Worm (Caenorhabditis elegans) whole organism, L3 larva: ENCODE results near the gene tmed-1.

ENCODE experiments used
- aly-2 ChIP-seq: fragments of 150-350 bp; optimal IDR thresholded peaks from 2 replicates; lab custom pipeline; 2014; ENCODE audit warnings: missing biosample characterization, missing genetic modification characterization
- ama-1 ChIP-seq: fragments of 150-350 bp; optimal IDR thresholded peaks from 2 replicates; lab custom pipeline; 2018
- ceh-16 ChIP-seq: sonication (generic microtip); optimal IDR thresholded peaks from 2 replicates; lab custom pipeline; 2017; ENCODE audit warnings: missing biosample characterization, missing genetic modification characterization
- ceh-82 ChIP-seq: fragments of 150-350 bp; optimal IDR thresholded peaks from 2 replicates; lab custom pipeline; 2014; ENCODE audit warnings: missing biosample characterization, missing genetic modification characterization
- ceh-9 ChIP-seq: sonication (generic microtip); optimal IDR thresholded peaks from 2 replicates; lab custom pipeline; 2018; ENCODE audit warnings: missing biosample characterization, missing genetic modification characterization
- egl-27 ChIP-seq: sonication (generic microtip); optimal IDR thresholded peaks from 4 replicates; lab custom pipeline; 2017; ENCODE audit warnings: missing biosample characterization, missing genetic modification reagents, missing genetic modification characterization
- egl-5 ChIP-seq: fragments of 150-350 bp; optimal IDR thresholded peaks from 2 replicates; lab custom pipeline; 2017; ENCODE audit warnings: missing biosample characterization, missing genetic modification reagents, missing genetic modification characterization, inconsistent platforms
- elt-1 ChIP-seq: fragments of 150-350 bp; optimal IDR thresholded peaks from 2 replicates; lab custom pipeline; 2014; ENCODE audit warnings: missing biosample characterization, missing genetic modification characterization
- elt-2 ChIP-seq: sonication (generic microtip); optimal IDR thresholded peaks from 2 replicates; lab custom pipeline; 2016; ENCODE audit warnings: missing genetic modification reagents, mild to moderate bottlenecking, missing genetic modification characterization, missing compliant biosample characterization
- elt-3 ChIP-seq, 3 experiments: fragments of 150-350 bp in 1 of 3; sonication (generic microtip) in 2 of 3; optimal IDR thresholded peaks; 2 replicates in 2 of 3; 4 replicates in 1 of 3; lab custom pipeline; 2014 to 2017; ENCODE audit warnings: missing biosample characterization in 3 of 3, missing genetic modification characterization in 3 of 3
- eor-1 ChIP-seq, 2 experiments: fragments of 150-350 bp; optimal IDR thresholded peaks; 2 replicates each; lab custom pipeline; 2014 to 2018; ENCODE audit warnings: missing biosample characterization in 2 of 2, missing genetic modification characterization in 2 of 2
- fkh-10 ChIP-seq: sonication (generic microtip); optimal IDR thresholded peaks from 2 replicates; lab custom pipeline; 2017; ENCODE audit warnings: missing biosample characterization, missing genetic modification reagents, missing genetic modification characterization
- fkh-2 ChIP-seq: fragments of 150-350 bp; optimal IDR thresholded peaks from 2 replicates; lab custom pipeline; 2014; ENCODE audit warnings: missing biosample characterization, missing genetic modification reagents, missing genetic modification characterization
- fos-1 ChIP-seq: fragments of 150-350 bp; optimal IDR thresholded peaks from 2 replicates; lab custom pipeline; 2014; ENCODE audit warnings: missing biosample characterization, missing genetic modification characterization
- jun-1 ChIP-seq: fragments of 150-350 bp; optimal IDR thresholded peaks from 2 replicates; lab custom pipeline; 2014; ENCODE audit warnings: missing biosample characterization, missing genetic modification reagents, missing genetic modification characterization
- lsy-12 ChIP-seq: sonication (generic microtip); optimal IDR thresholded peaks from 2 replicates; lab custom pipeline; 2016; ENCODE audit warnings: mild to moderate bottlenecking, missing genetic modification characterization, missing compliant biosample characterization
- mdl-1 ChIP-seq: fragments of 150-350 bp; optimal IDR thresholded peaks from 2 replicates; lab custom pipeline; 2014; ENCODE audit warnings: missing biosample characterization, missing genetic modification characterization
- mml-1 ChIP-seq: fragments of 150-350 bp; sonication (generic microtip); optimal IDR thresholded peaks from 3 replicates; lab custom pipeline; 2014; ENCODE audit warnings: missing biosample characterization, missing genetic modification characterization
- nhr-12 ChIP-seq: fragments of 150-350 bp; optimal IDR thresholded peaks from 2 replicates; lab custom pipeline; 2014; ENCODE audit warnings: missing biosample characterization, missing genetic modification characterization
- nhr-237 ChIP-seq: fragments of 150-350 bp; optimal IDR thresholded peaks from 2 replicates; lab custom pipeline; 2014; ENCODE audit warnings: missing biosample characterization, missing genetic modification characterization
- nhr-25 ChIP-seq: sonication (generic microtip); optimal IDR thresholded peaks from 2 replicates; lab custom pipeline; 2017; ENCODE audit warnings: missing biosample characterization, missing genetic modification characterization
- nhr-28 ChIP-seq: fragments of 150-350 bp; optimal IDR thresholded peaks from 2 replicates; lab custom pipeline; 2014; ENCODE audit warnings: missing biosample characterization, missing genetic modification characterization
- nhr-43 ChIP-seq: sonication (generic microtip); optimal IDR thresholded peaks from 2 replicates; lab custom pipeline; 2016; ENCODE audit warnings: mild to moderate bottlenecking, missing genetic modification characterization, missing compliant biosample characterization; ENCODE audit not compliant: poor library complexity, severe bottlenecking
- nhr-67 ChIP-seq: fragments of 150-350 bp; optimal IDR thresholded peaks from 2 replicates; lab custom pipeline; 2014; ENCODE audit warnings: missing biosample characterization, missing genetic modification characterization
- nhr-76 ChIP-seq: fragments of 150-350 bp; sonication (generic microtip); optimal IDR thresholded peaks from 5 replicates; lab custom pipeline; 2014; ENCODE audit warnings: missing biosample characterization, missing genetic modification characterization
- nhr-77 ChIP-seq: fragments of 150-350 bp; optimal IDR thresholded peaks from 2 replicates; lab custom pipeline; 2014; ENCODE audit warnings: missing biosample characterization, missing genetic modification characterization
- pha-4 ChIP-seq: fragments of 150-350 bp; optimal IDR thresholded peaks from 2 replicates; lab custom pipeline; 2014; ENCODE audit warnings: missing biosample characterization, missing genetic modification reagents, missing genetic modification characterization
- pqm-1 ChIP-seq: fragments of 150-350 bp; optimal IDR thresholded peaks from 2 replicates; lab custom pipeline; 2017; ENCODE audit warnings: missing biosample characterization, missing genetic modification characterization, inconsistent platforms
- sea-2 ChIP-seq: fragments of 150-350 bp; sonication (generic microtip); optimal IDR thresholded peaks from 4 replicates; lab custom pipeline; 2014; ENCODE audit warnings: missing biosample characterization, missing genetic modification reagents, missing genetic modification characterization
- skn-1 ChIP-seq: fragments of 150-350 bp; optimal IDR thresholded peaks from 2 replicates; lab custom pipeline; 2014; ENCODE audit warnings: missing biosample characterization, missing genetic modification characterization
- snpc-4 ChIP-seq: fragments of 150-350 bp; optimal IDR thresholded peaks from 2 replicates; lab custom pipeline; 2014; ENCODE audit warnings: missing biosample characterization, missing genetic modification characterization
- tbx-2 ChIP-seq: sonication (generic microtip); optimal IDR thresholded peaks from 2 replicates; lab custom pipeline; 2016; ENCODE audit warnings: mild to moderate bottlenecking, missing genetic modification characterization, missing compliant biosample characterization
- unc-39 ChIP-seq: sonication (generic microtip); optimal IDR thresholded peaks from 4 replicates; lab custom pipeline; 2017; ENCODE audit warnings: missing biosample characterization, missing genetic modification characterization
- unc-62 ChIP-seq: fragments of 150-350 bp; sonication (generic microtip); optimal IDR thresholded peaks from 4 replicates; lab custom pipeline; 2014; ENCODE audit warnings: missing biosample characterization, missing genetic modification reagents, missing genetic modification characterization
- ztf-11 ChIP-seq: fragments of 150-350 bp; optimal IDR thresholded peaks from 2 replicates; lab custom pipeline; 2014; ENCODE audit warnings: missing biosample characterization, missing genetic modification characterization
- ztf-4 ChIP-seq: fragments of 150-350 bp; optimal IDR thresholded peaks from 2 replicates; lab custom pipeline; 2014; ENCODE audit warnings: missing biosample characterization, missing genetic modification characterization

The tmed-1 gene

DNA sequence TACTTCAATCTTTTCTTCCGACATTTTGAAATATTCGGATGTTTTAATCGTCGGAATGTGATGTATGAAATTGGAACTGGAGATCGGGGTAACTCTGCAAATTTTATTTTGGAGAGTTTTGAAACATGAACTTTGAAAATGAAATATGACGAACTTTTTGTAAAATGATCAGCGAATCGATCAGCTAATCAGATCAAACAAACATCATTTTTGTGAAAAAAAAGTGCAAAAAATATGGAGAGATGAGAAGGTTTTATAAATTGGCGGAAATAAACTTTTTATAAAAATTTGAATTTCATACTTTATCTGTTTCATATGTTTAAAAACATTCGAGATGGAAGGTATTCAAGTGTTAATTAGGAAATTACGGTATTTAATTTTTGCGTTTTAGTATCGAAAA is 33.5 kb upstream of the tmed-1 start, which contains the start of gene dlc-2:
Gene dlc-2, minus strand, starts transcription at position 101 of the 400 bp plus-strand sequence.
- TF ChIP-seq nhr-43 (tag; lab: Kevin White, UChicago), result no peak
- TF ChIP-seq elt-2 (tag; lab: Kevin White, UChicago), result no peak
- no peak for TF ChIP-seq egl-5 (tag; lab: Kevin White, UChicago)
- no peak for TF ChIP-seq sea-2 (GFP tag; lab: Kevin White, UChicago)
- no peak for TF ChIP-seq mdl-1 (tag; lab: Kevin White, UChicago)
- no peak for TF ChIP-seq nhr-76 (tag; lab: Kevin White, UChicago)
- TF ChIP-seq pqm-1 (tag; lab: Kevin White, UChicago), result no peak
- TF ChIP-seq skn-1, result no peak
- TF ChIP-seq jun-1 (tag; lab: Kevin White, UChicago), result no peak
- TF ChIP-seq ceh-82, result no peak
- TF ChIP-seq pha-4 (tag; lab: Kevin White, UChicago), result no peak
- TF ChIP-seq unc-39 (tag; lab: Kevin White, UChicago), result no peak
- no peak for TF ChIP-seq elt-3 (tag; optimal IDR thresholded peaks at IDR 0.05; lab: Kevin White, UChicago)
- TF ChIP-seq fos-1 (tag; lab: Kevin White, UChicago), result no peak
- no peak for TF ChIP-seq mml-1 (tag; lab: Kevin White, UChicago)
- no peak for TF ChIP-seq aly-2 (tag; lab: Kevin White, UChicago)
- TF ChIP-seq unc-62 (GFP tag; lab: Kevin White, UChicago), result no peak
- TF ChIP-seq egl-27, result no peak
- TF ChIP-seq ceh-9 (tag; lab: Kevin White, UChicago), result no peak

DNA sequence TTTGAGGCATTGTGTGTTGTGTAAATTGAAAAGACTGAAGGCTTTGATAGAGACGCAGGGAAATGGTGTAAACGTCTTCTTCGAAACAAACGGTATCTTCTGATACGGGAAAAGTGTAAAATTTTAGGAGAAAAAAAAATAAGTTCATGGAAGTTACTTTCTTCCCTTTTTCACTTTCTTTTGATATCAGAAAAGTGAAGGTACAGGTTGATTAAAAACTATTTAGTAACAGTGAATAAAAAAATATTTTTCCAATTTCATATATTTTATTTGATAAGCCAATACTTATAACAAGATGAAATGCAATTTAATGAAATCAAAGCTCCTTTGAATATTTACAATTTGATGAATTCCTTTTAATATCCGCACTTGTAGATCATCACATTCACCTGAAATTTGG is 32.4 kb upstream of the tmed-1 start, which contains the start of gene col-129:
Gene col-129, minus strand, starts transcription at position 101 of the 400 bp plus-strand sequence.
- TF ChIP-seq egl-5 (tag; lab: Kevin White, UChicago) (no peak), nhr-25 (tag; lab: Kevin White, UChicago) (no peak), ztf-4 (tag; lab: Kevin White, UChicago) (no peak), nhr-28 (tag; lab: Kevin White, UChicago) (no peak), ceh-9 (tag; lab: Kevin White, UChicago) (no peak), skn-1 (no peak), ceh-82 (no peak), tbx-2 (no peak), mml-1 (tag; lab: Kevin White, UChicago) (no peak), unc-39 (tag; lab: Kevin White, UChicago) (no peak), mdl-1 (tag; lab: Kevin White, UChicago) (no peak)

DNA sequence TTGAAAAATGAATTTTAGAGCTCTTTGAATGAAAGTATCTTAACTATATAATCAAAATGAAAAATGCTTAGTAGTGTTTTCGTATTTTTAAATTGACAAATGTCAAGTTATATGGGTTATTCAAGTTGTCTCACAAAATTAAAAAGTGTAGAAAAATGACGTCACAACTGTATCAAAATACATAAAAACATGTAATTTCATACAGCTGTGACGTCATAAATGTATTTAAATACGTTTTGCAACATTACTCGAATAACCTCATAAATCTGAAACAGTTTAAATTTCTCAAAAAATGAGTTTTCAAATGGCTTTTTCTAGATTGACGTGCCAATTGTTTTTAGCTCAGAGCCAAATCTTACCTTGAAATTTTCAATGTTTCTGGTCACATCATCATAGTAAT is 31.8 kb upstream of the tmed-1 start:
- TF ChIP-seq nhr-28 (tag; lab: Kevin White, UChicago) (no peak), ztf-4 (tag; lab: Kevin White, UChicago) (no peak), fkh-10 (GFP tag; lab: Kevin White, UChicago) (no peak), nhr-76 (tag; lab: Kevin White, UChicago) (no peak), sea-2 (GFP tag; lab: Kevin White, UChicago) (no peak), ceh-16 (tag; lab: Kevin White, UChicago) (no peak), eor-1 (tag; optimal IDR thresholded peaks at IDR 0.05; lab: Kevin White, UChicago) (no peak), mml-1 (tag; lab: Kevin White, UChicago) (no peak), snpc-4 (no peak), lsy-12 (tag; lab: Kevin White, UChicago) (no peak), pha-4 (tag; lab: Kevin White, UChicago) (no peak)

DNA sequence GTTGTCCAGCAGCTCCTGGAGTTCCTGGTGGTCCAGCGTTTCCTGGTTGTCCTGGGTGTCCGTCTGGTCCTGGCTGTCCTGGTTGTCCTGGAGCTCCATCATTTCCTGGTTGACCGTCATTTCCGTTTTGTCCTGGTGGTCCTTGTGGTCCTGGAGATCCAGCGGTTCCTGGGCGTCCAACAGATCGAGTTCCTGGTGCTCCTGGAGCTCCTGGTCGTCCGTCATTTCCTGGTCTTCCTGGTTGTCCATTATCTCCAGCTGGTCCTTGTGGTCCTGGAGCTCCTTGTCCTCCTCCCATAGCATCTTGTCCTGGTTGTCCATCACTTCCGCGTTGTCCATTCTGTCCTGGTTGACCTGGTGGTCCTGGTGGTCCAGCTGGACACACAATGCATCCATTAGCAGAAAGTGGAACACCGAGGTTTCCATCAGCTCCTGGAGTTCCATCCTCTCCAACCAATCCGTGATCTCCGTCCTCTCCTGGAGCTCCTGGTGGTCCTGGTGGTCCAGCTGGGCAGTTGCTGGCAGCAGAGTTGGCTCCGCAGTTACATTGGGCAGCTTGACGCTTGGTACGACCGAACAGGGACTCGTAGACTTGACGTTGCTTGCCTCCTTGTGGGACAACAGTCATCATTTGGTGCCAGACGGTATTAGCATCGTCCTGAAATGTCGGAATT is 31.2 kb upstream of the tmed-1 start:
- no peak for TF ChIP-seq mdl-1 (tag; lab: Kevin White, UChicago)
- TF ChIP-seq fos-1 (tag; lab: Kevin White, UChicago), result no peak
- TF ChIP-seq jun-1 (tag; lab: Kevin White, UChicago), result no peak
- TF ChIP-seq nhr-76 (tag; lab: Kevin White, UChicago), result no peak
- TF ChIP-seq ama-1 (lab: Kevin White, UChicago), result no peak
- no peak for TF ChIP-seq nhr-43 (tag; lab: Kevin White, UChicago)
- TF ChIP-seq sea-2 (GFP tag; lab: Kevin White, UChicago), result no peak
- TF ChIP-seq nhr-25 (tag; lab: Kevin White, UChicago), result no peak
- no peak for TF ChIP-seq eor-1 (tag; optimal IDR thresholded peaks at IDR 0.05; lab: Kevin White, UChicago)
- no peak for TF ChIP-seq ztf-11 (tag; lab: Kevin White, UChicago)
- TF ChIP-seq nhr-12, result no peak
- no peak for TF ChIP-seq tbx-2
- no peak for TF ChIP-seq nhr-67 (tag; lab: Kevin White, UChicago)
- TF ChIP-seq nhr-77 (tag; lab: Kevin White, UChicago), result no peak
- TF ChIP-seq lsy-12 (tag; lab: Kevin White, UChicago), result no peak
- no peak for TF ChIP-seq nhr-237 (tag; lab: Kevin White, UChicago)
- TF ChIP-seq fkh-2 (tag; lab: Kevin White, UChicago), result no peak
- no peak for TF ChIP-seq elt-1 (tag; lab: Kevin White, UChicago)
- no peak for TF ChIP-seq pqm-1 (tag; lab: Kevin White, UChicago)
- TF ChIP-seq ceh-16 (tag; lab: Kevin White, UChicago), result no peak
